Worm (Caenorhabditis elegans) whole organism, L2 larva: ENCODE results near the gene C09G12.17.

Experiments used
- C34F6.9 ChIP-seq: fragments of 150-350 bp; optimal IDR thresholded peaks from 2 replicates; lab custom pipeline; 2014; ENCODE audit warnings: missing biosample characterization, missing genetic modification characterization
- F13H6.1 ChIP-seq: sonication (generic microtip); optimal IDR thresholded peaks from 2 replicates; lab custom pipeline; 2016; ENCODE audit warnings: missing genetic modification characterization, missing compliant biosample characterization
- ZK546.5 ChIP-seq: sonication (generic microtip); optimal IDR thresholded peaks from 2 replicates; lab custom pipeline; 2017; ENCODE audit warnings: missing biosample characterization, missing genetic modification characterization
- alr-1 ChIP-seq: fragments of 150-350 bp; optimal IDR thresholded peaks from 2 replicates; lab custom pipeline; 2014; ENCODE audit warnings: missing biosample characterization, missing genetic modification characterization
- aly-2 ChIP-seq: fragments of 150-350 bp; optimal IDR thresholded peaks from 2 replicates; lab custom pipeline; 2014; ENCODE audit warnings: missing biosample characterization, missing genetic modification characterization
- blmp-1 ChIP-seq: sonication (generic microtip); optimal IDR thresholded peaks from 2 replicates; lab custom pipeline; 2017; ENCODE audit warnings: missing genetic modification characterization, mild to moderate bottlenecking, missing compliant biosample characterization, antibody characterized with exemption, moderate library complexity; ENCODE audit not compliant: insufficient read depth
- ceh-16 ChIP-seq: fragments of 150-350 bp; optimal IDR thresholded peaks from 2 replicates; lab custom pipeline; 2014; ENCODE audit warnings: missing biosample characterization, missing genetic modification characterization
- crh-2 ChIP-seq: sonication (generic microtip); optimal IDR thresholded peaks from 2 replicates; lab custom pipeline; 2017; ENCODE audit warnings: missing biosample characterization, missing genetic modification characterization
- dmd-4 ChIP-seq: sonication (generic microtip); optimal IDR thresholded peaks from 2 replicates; lab custom pipeline; 2017; ENCODE audit warnings: missing biosample characterization, missing genetic modification characterization
- egl-27 ChIP-seq: sonication (generic microtip); optimal IDR thresholded peaks from 3 replicates; lab custom pipeline; 2017; ENCODE audit warnings: missing biosample characterization, missing genetic modification reagents, missing genetic modification characterization
- elt-1 ChIP-seq: fragments of 150-350 bp; optimal IDR thresholded peaks from 2 replicates; lab custom pipeline; 2014; ENCODE audit warnings: missing biosample characterization, missing genetic modification characterization
- elt-3 ChIP-seq: sonication (generic microtip); optimal IDR thresholded peaks from 2 replicates; lab custom pipeline; 2017; ENCODE audit warnings: missing biosample characterization, missing genetic modification characterization
- gmeb-1 ChIP-seq: fragments of 150-350 bp; optimal IDR thresholded peaks from 2 replicates; lab custom pipeline; 2014; ENCODE audit warnings: missing biosample characterization, missing genetic modification characterization
- lin-11 ChIP-seq: fragments of 150-350 bp; sonication (generic microtip); optimal IDR thresholded peaks from 2 replicates; lab custom pipeline; 2014; ENCODE audit warnings: missing biosample characterization, missing genetic modification characterization, inconsistent platforms, mixed read lengths
- lin-13 ChIP-seq: fragments of 150-350 bp; optimal IDR thresholded peaks from 2 replicates; lab custom pipeline; 2014; ENCODE audit warnings: missing biosample characterization, missing genetic modification reagents, missing genetic modification characterization
- lsy-2 ChIP-seq, 2 experiments: fragments of 150-350 bp in 1 of 2; sonication (generic microtip) in 1 of 2; optimal IDR thresholded peaks; 2 replicates each; lab custom pipeline; 2014 to 2017; ENCODE audit warnings: missing biosample characterization in 2 of 2, missing genetic modification characterization in 2 of 2
- mab-5 ChIP-seq: fragments of 150-350 bp; optimal IDR thresholded peaks from 2 replicates; lab custom pipeline; 2014; ENCODE audit warnings: missing biosample characterization, missing genetic modification characterization
- mbf-1 ChIP-seq: sonication (generic microtip); optimal IDR thresholded peaks from 2 replicates; lab custom pipeline; 2017; ENCODE audit warnings: missing biosample characterization, missing genetic modification characterization
- mdl-1 ChIP-seq, 2 experiments: fragments of 150-350 bp in 1 of 2; sonication (generic microtip) in 1 of 2; optimal IDR thresholded peaks; 2 replicates each; lab custom pipeline; 2017; ENCODE audit warnings: missing biosample characterization in 2 of 2, missing genetic modification characterization in 2 of 2
- nhr-10 ChIP-seq: sonication (generic microtip); optimal IDR thresholded peaks from 2 replicates; lab custom pipeline; 2017; ENCODE audit warnings: missing biosample characterization, missing genetic modification characterization
- nhr-12 ChIP-seq: fragments of 150-350 bp; optimal IDR thresholded peaks from 2 replicates; lab custom pipeline; 2014; ENCODE audit warnings: missing biosample characterization, missing genetic modification characterization
- nhr-129 ChIP-seq: fragments of 150-350 bp; optimal IDR thresholded peaks from 2 replicates; lab custom pipeline; 2014; ENCODE audit warnings: missing biosample characterization, missing genetic modification characterization
- nhr-21 ChIP-seq: fragments of 150-350 bp; optimal IDR thresholded peaks from 2 replicates; lab custom pipeline; 2014; ENCODE audit warnings: missing biosample characterization, missing genetic modification characterization
- nhr-237 ChIP-seq: fragments of 150-350 bp; optimal IDR thresholded peaks from 2 replicates; lab custom pipeline; 2014; ENCODE audit warnings: missing biosample characterization, missing genetic modification characterization
- nhr-25 ChIP-seq: fragments of 150-350 bp; sonication (generic microtip); optimal IDR thresholded peaks from 3 replicates; lab custom pipeline; 2014; ENCODE audit warnings: missing biosample characterization, missing genetic modification characterization
- nhr-6 ChIP-seq: fragments of 150-350 bp; optimal IDR thresholded peaks from 2 replicates; lab custom pipeline; 2014; ENCODE audit warnings: missing biosample characterization, missing genetic modification characterization
- nhr-77 ChIP-seq: fragments of 150-350 bp; optimal IDR thresholded peaks from 2 replicates; lab custom pipeline; 2014; ENCODE audit warnings: missing biosample characterization, missing genetic modification characterization
- peb-1 ChIP-seq: fragments of 150-350 bp; optimal IDR thresholded peaks from 2 replicates; lab custom pipeline; 2014; ENCODE audit warnings: missing biosample characterization, missing genetic modification characterization
- sem-4 ChIP-seq: fragments of 150-350 bp; optimal IDR thresholded peaks from 2 replicates; lab custom pipeline; 2014; ENCODE audit warnings: missing biosample characterization, missing genetic modification reagents, missing genetic modification characterization
- skn-1 ChIP-seq: sonication (generic microtip); optimal IDR thresholded peaks from 2 replicates; lab custom pipeline; 2017; ENCODE audit warnings: missing biosample characterization, missing genetic modification characterization
- sma-3 ChIP-seq: sonication (generic microtip); optimal IDR thresholded peaks from 2 replicates; lab custom pipeline; 2016; ENCODE audit warnings: missing genetic modification reagents, missing genetic modification characterization, missing compliant biosample characterization
- sma-9 ChIP-seq, 2 experiments: fragments of 150-350 bp in 1 of 2; sonication (generic microtip) in 1 of 2; optimal IDR thresholded peaks; 2 replicates each; lab custom pipeline; 2014 to 2016; ENCODE audit warnings: missing genetic modification characterization in 2 of 2, mild to moderate bottlenecking in 1 of 2, missing biosample characterization in 1 of 2, missing compliant biosample characterization in 1 of 2, missing genetic modification reagents in 1 of 2, moderate library complexity in 1 of 2
- unc-39 ChIP-seq: fragments of 150-350 bp; optimal IDR thresholded peaks from 2 replicates; lab custom pipeline; 2014; ENCODE audit warnings: missing biosample characterization, missing genetic modification characterization
- unc-55 ChIP-seq: fragments of 150-350 bp; sonication (generic microtip); optimal IDR thresholded peaks from 3 replicates; lab custom pipeline; 2014; ENCODE audit warnings: missing biosample characterization, missing genetic modification reagents, missing genetic modification characterization
- ztf-1 ChIP-seq: fragments of 200-800 bp; sonication (Bioruptor generic); conservative IDR thresholded peaks from 2 replicates; pipeline ENCODE4 v1.3.6; 2022; ENCODE audit warnings: missing genetic modification characterization, missing compliant biosample characterization
- ztf-11 ChIP-seq: sonication (generic microtip); optimal IDR thresholded peaks from 2 replicates; lab custom pipeline; 2017; ENCODE audit warnings: missing biosample characterization, missing genetic modification characterization

Gene C09G12.17

ce11 chrIV:3496358-3496757 is at the start of gene C09G12.17:
TSS of gene C09G12.17 (minus strand) at chrIV:3496458.
- TF ChIP-seq unc-39 (tag; lab: Kevin White, UChicago) (no peak), elt-1 (tag; lab: Kevin White, UChicago) (no peak), mdl-1 (tag; optimal IDR thresholded peaks at IDR 0.05; lab: Kevin White, UChicago) (no peak), lin-13 (GFP tag; lab: Kevin White, UChicago) (no peak), nhr-129 (no peak), mbf-1 (tag; lab: Kevin White, UChicago) (no peak), nhr-237 (tag; lab: Kevin White, UChicago) (no peak), C34F6.9 (no peak), nhr-77 (tag; lab: Kevin White, UChicago) (no peak), ceh-16 (no peak), peb-1 (no peak), aly-2 (tag; lab: Kevin White, UChicago) (no peak), crh-2 (no peak), dmd-4 (tag; lab: Kevin White, UChicago) (no peak), elt-3 (tag; lab: Kevin White, UChicago) (no peak), sma-9 (GFP tag; optimal IDR thresholded peaks at IDR 0.05; lab: Kevin White, UChicago) (no peak), sma-9 (tag; optimal IDR thresholded peaks at IDR 0.05; lab: Kevin White, UChicago) (no peak), mab-5 (tag; lab: Kevin White, UChicago) (no peak), alr-1 (tag; lab: Kevin White, UChicago) (no peak), egl-27 (tag; lab: Kevin White, UChicago) (no peak)
- TF ChIP-seq, all 48 proteins: peak for 0

- TF ChIP-seq sma-3 = no peak
- no peak for TF ChIP-seq nhr-237 (tag; lab: Kevin White, UChicago)
- TF ChIP-seq nhr-10 = no peak
- no peak for TF ChIP-seq gmeb-1 (tag; lab: Kevin White, UChicago)
- no peak for TF ChIP-seq ztf-11 (tag; lab: Kevin White, UChicago)
- no peak for TF ChIP-seq egl-27 (tag; lab: Kevin White, UChicago)
- no peak for TF ChIP-seq skn-1
- TF ChIP-seq nhr-6 (tag; lab: Kevin White, UChicago) = no peak
- TF ChIP-seq nhr-25 (tag; lab: Kevin White, UChicago) = no peak
- no peak for TF ChIP-seq F13H6.1 (tag; lab: Kevin White, UChicago)
- no peak for TF ChIP-seq nhr-12
- TF ChIP-seq sma-9 (GFP tag; optimal IDR thresholded peaks at IDR 0.05; lab: Kevin White, UChicago) = no peak
- TF ChIP-seq sma-9 (tag; optimal IDR thresholded peaks at IDR 0.05; lab: Kevin White, UChicago) = no peak
- TF ChIP-seq lin-11 (tag; lab: Kevin White, UChicago) = no peak
- no peak for TF ChIP-seq peb-1
- no peak for TF ChIP-seq dmd-4 (tag; lab: Kevin White, UChicago)
- TF ChIP-seq elt-3 (tag; lab: Kevin White, UChicago) = no peak
- no peak for TF ChIP-seq ztf-1 (GFP tag; lab: Robert Waterston, UW)
- no peak for TF ChIP-seq ZK546.5 (tag; lab: Kevin White, UChicago)
- TF ChIP-seq alr-1 (tag; lab: Kevin White, UChicago) = no peak
- TF ChIP-seq elt-1 (tag; lab: Kevin White, UChicago) = no peak
Observed at ce11 chrIV:3545060-3545459, 48.8 kb upstream of the C09G12.17 start.

ce11 chrIV:3539872-3540271 is 43.6 kb upstream of the C09G12.17 start, which contains the start of gene B0212.3:
TSS of gene B0212.3 (plus strand) at chrIV:3540172.
- TF ChIP-seq nhr-10 = no peak
- TF ChIP-seq mbf-1 (tag; lab: Kevin White, UChicago) = no peak
- TF ChIP-seq nhr-237 (tag; lab: Kevin White, UChicago) = no peak
- no peak for TF ChIP-seq elt-1 (tag; lab: Kevin White, UChicago)
- no peak for TF ChIP-seq blmp-1 (tag; lab: Kevin White, UChicago)
- TF ChIP-seq skn-1 = no peak

- TF ChIP-seq lsy-2 (tag; optimal IDR thresholded peaks at IDR 0.05; lab: Kevin White, UChicago) = peak in 1 of 2 experiments; percentile 27
- TF ChIP-seq sem-4 = no peak
- TF ChIP-seq C34F6.9 = peak; percentile 5
- TF ChIP-seq nhr-21 = no peak
- peak; percentile 49 for TF ChIP-seq unc-55 (GFP tag; lab: Kevin White, UChicago)
Observed at ce11 chrIV:3539253-3539652, 43.0 kb upstream of the C09G12.17 start.
